Fruit fly (Drosophila melanogaster) whole organism: ENCODE data around the gene Las.

Source experiments
- CG8478 ChIP-seq: fragments of >200 bp; optimal IDR thresholded peaks from 2 replicates; lab custom pipeline; 2018; ENCODE audit warnings: inconsistent platforms
- Dll ChIP-seq: fragments of >200 bp; optimal IDR thresholded peaks from 2 replicates; lab custom pipeline; 2017
- EcR ChIP-seq, 2 experiments: fragments of >200 bp; optimal IDR thresholded peaks; 2 replicates each; lab custom pipeline; 2017; ENCODE audit warnings: missing biosample characterization in 2 of 2, missing genetic modification characterization in 2 of 2, missing genetic modification reagents in 2 of 2
- pan ChIP-seq: fragments of >200 bp; optimal IDR thresholded peaks from 2 replicates; lab custom pipeline; 2017
- psq ChIP-seq: fragments of >200 bp; optimal IDR thresholded peaks from 2 replicates; lab custom pipeline; 2017
- usp ChIP-seq: fragments of >200 bp; optimal IDR thresholded peaks from 2 replicates; lab custom pipeline; 2017; ENCODE audit warnings: missing biosample characterization, missing genetic modification characterization, mixed read lengths

Las gene

DNA sequence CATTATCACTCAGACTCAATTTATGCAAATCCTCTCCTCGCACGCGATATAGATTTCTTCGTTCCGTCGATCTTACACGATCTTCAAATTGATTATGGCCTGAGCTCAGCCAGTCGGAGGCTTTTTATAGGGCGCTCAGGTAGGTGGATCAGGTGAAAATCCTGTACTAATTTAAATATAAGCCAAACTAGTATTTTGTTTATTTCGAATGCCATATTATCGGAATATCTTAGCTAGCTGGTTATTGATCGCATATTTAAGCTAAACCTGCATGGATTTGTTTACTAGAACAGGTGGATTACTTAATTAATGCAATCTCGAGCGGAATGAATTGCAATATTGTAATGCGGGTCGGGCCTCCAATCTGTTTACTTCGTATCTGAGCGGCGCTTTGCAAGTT is 7.6 kb upstream of the Las start, which contains the start of gene Hpd:
Hpd (minus strand) TSS at position 101 of the 400 bp plus-strand sequence.
- no peak for TF ChIP-seq pan (lab: Kevin White, UChicago)
- no peak for TF ChIP-seq usp (GFP tag; lab: Kevin White, UChicago)
- no peak for TF ChIP-seq Dll
- no peak for TF ChIP-seq EcR (GFP tag; optimal IDR thresholded peaks at IDR 0.05; lab: Kevin White, UChicago)
- no peak for TF ChIP-seq psq (lab: Kevin White, UChicago)
- no peak for TF ChIP-seq CG8478

DNA sequence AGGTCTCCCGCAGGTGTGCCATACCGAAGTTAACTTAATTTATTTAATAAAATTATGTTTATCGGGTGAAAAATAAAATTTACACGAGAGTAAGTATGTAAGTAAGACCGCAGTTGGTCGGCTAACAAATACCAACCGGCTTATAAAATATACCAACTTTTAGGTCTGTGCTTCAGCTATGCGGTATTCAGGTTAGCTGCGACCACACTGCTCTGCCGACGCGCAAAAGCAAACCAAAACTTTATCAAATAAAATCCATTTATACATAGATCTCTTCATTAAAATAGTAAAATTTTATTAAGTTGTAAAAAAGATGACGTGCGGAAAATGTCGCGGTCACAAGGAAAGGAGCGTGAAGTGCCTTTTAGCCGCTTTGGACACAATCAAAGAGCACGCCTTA is 3.9 kb upstream of the Las start, which contains the start of the genes mRpL15 and CtIP:
mRpL15 (minus strand) TSS at position 141 of the 400 bp plus-strand sequence.
CtIP (plus strand) TSS at position 182 of the 400 bp plus-strand sequence.
- no peak for TF ChIP-seq psq (lab: Kevin White, UChicago)
- TF ChIP-seq CG8478: no peak
- no peak for TF ChIP-seq EcR (GFP tag; optimal IDR thresholded peaks at IDR 0.05; lab: Kevin White, UChicago)
- no peak for TF ChIP-seq usp (GFP tag; lab: Kevin White, UChicago)
- no peak for TF ChIP-seq Dll
- TF ChIP-seq pan (lab: Kevin White, UChicago): no peak

- TF ChIP-seq pan (lab: Kevin White, UChicago): no peak
- TF ChIP-seq Dll: no peak
- TF ChIP-seq usp (GFP tag; lab: Kevin White, UChicago): no peak
- TF ChIP-seq psq (lab: Kevin White, UChicago): no peak
- TF ChIP-seq EcR (GFP tag; optimal IDR thresholded peaks at IDR 0.05; lab: Kevin White, UChicago): no peak
- TF ChIP-seq CG8478: no peak
Observed at dm6 chr3L:20431619-20432018, 542 bp downstream of the Las start.

DNA sequence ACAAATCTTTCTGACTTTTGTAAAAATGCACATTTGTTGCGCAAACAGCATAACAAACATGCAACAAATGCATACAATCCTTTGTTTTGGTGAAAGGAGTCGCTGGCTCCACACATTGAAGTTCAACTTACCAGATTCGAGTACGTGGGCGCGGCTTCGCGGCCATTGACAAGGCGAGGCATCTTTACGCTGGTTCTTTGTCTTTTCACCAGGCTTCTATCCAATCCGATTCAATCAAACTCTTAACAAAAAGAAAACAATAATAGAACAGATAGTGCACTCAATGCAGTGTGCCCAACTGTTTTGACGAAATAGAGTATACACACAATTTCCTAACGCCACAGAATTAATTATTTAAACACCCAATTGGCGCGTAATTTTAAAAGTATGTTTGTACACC is 2.0 kb downstream of the Las start, which contains the start of gene CG5262:
CG5262 (minus strand) TSS at position 294 of the 400 bp plus-strand sequence.
- TF ChIP-seq psq (lab: Kevin White, UChicago) (no peak), Dll (no peak), usp (GFP tag; lab: Kevin White, UChicago) (no peak), CG8478 (no peak), EcR (GFP tag; optimal IDR thresholded peaks at IDR 0.05; lab: Kevin White, UChicago) (no peak), pan (lab: Kevin White, UChicago) (no peak)

dm6 chr3L:20427449-20427848 is 4.7 kb downstream of the Las start, which contains the start of gene CG5274:
TSS of gene CG5274 (minus strand) at chr3L:20427666.
- no peak for TF ChIP-seq CG8478

dm6 chr3L:20425888-20426287 is 6.3 kb downstream of the Las start, which contains the start of gene CG5282:
TSS of gene CG5282 (minus strand) at chr3L:20426071.
- TF ChIP-seq CG8478 (no peak), psq (lab: Kevin White, UChicago) (no peak), pan (lab: Kevin White, UChicago) (no peak), usp (GFP tag; lab: Kevin White, UChicago) (no peak), Dll (no peak), EcR (GFP tag; optimal IDR thresholded peaks at IDR 0.05; lab: Kevin White, UChicago) (no peak)

dm6 chr3L:20413304-20413703 is 18.9 kb downstream of the Las start, which contains the start of gene zye:
TSS of gene zye (plus strand) at chr3L:20413604.
- TF ChIP-seq EcR (GFP tag; optimal IDR thresholded peaks at IDR 0.05; lab: Kevin White, UChicago): no peak

dm6 chr3L:20410780-20411179 is 21.4 kb downstream of the Las start:
- TF ChIP-seq pan (lab: Kevin White, UChicago) (no peak), psq (lab: Kevin White, UChicago) (no peak), Dll (no peak), CG8478 (no peak), usp (GFP tag; lab: Kevin White, UChicago) (no peak), EcR (GFP tag; optimal IDR thresholded peaks at IDR 0.05; lab: Kevin White, UChicago) (no peak)

- no peak for TF ChIP-seq psq (lab: Kevin White, UChicago)
- no peak for TF ChIP-seq Dll
- TF ChIP-seq EcR (GFP tag; optimal IDR thresholded peaks at IDR 0.05; lab: Kevin White, UChicago): no peak
- TF ChIP-seq CG8478: no peak
- TF ChIP-seq pan (lab: Kevin White, UChicago): no peak
- TF ChIP-seq usp (GFP tag; lab: Kevin White, UChicago): no peak
Observed at dm6 chr3L:20410345-20410744, 21.8 kb downstream of the Las start, which contains the start of gene CG13248. TSS of gene CG13248 (minus strand) at chr3L:20410566.

DNA sequence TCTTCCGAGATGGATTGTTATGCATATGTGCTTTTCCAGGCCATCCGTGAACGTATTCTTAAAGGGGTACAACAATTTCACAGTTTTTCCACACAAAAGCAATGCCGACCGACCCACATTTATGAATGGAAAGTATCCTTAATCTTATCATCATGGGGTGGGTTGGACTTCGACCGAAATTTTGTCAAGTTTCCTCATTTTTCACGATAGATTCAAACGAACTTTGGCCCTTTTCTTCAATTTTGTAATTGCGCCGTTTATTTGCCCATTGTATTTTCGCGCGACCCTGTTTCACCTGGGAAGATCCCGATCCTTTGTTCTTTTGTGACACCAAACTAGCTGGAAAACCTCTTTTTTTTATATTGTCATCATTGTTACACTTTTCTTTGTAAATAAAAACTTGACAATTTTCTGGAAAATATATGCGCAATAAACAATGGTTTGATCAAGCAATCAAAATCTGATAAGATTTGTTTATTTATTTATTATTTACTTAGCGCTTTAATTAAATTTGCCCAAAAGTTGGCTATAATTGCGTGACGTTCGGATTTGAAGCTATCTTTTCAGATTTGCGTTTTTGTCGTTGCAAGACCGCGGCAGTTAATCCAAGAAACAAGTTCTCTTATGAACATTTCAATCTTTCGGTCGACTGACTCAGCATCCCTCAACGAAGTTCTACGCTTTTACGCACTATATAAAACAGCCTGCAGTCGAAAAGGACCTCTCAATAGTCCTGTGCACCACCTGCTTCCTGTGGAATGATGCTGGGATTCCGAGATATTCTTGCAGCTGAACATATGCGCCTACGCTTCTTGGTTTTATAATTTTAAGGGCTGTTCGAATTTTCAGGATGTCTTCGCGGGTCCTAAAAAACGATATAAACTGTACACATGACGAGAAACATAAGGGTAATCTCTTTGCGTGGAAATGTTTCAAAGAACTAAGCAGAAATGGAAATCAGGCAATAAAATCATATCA is 25.9 kb downstream of the Las start:
- TF ChIP-seq EcR (GFP tag; optimal IDR thresholded peaks at IDR 0.05; lab: Kevin White, UChicago) (no peak), usp (GFP tag; lab: Kevin White, UChicago) (no peak), pan (lab: Kevin White, UChicago) (no peak), CG8478 (no peak), Dll (no peak), psq (lab: Kevin White, UChicago) (no peak)

DNA sequence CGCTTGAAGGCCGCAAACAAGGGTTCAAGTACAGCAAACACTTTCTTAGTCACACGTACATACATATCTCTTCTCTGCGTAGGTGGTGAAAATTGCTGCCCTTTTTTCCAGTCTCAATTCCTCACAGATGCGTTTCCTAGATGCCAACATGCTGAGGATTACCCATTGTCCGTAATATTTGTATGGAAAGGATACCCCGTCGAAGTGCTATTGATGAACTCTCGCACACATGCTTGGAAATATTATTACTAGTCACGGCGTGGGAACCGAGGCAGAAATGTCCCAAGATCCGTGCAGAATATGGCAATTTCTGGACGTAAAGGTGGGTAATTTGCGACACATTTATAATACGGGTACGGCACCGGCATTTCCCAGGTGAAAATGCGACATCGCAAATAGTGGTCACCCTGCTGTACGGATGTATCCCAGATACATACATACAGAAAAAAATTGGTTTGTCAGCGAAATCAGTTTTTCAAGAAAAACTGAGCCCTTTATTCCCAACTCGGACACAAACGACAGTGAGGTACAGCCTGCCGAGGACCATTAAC is 26.7 kb downstream of the Las start:
- TF ChIP-seq Dll (no peak), usp (GFP tag; lab: Kevin White, UChicago) (no peak), psq (lab: Kevin White, UChicago) (no peak), pan (lab: Kevin White, UChicago) (no peak), CG8478 (no peak), EcR (GFP tag; optimal IDR thresholded peaks at IDR 0.05; lab: Kevin White, UChicago) (no peak)

- TF ChIP-seq CG8478 (no peak), EcR (GFP tag; optimal IDR thresholded peaks at IDR 0.05; lab: Kevin White, UChicago) (peak in 1 of 2 experiments; percentile 35)
Observed at dm6 chr3L:20404515-20404914, 27.6 kb downstream of the Las start.
